Worm (Caenorhabditis elegans): ENCODE measurements around the gene his-61.

ce11 chrIV:7460225-7460624 lies 25.8 kb downstream of the his-61 start, which contains the start of gene F13B6.2:
- TF ChIP-seq mab-5 (tag; optimal IDR thresholded peaks at IDR 0.05) (no peak), unc-62 (GFP tag; optimal IDR thresholded peaks at IDR 0.05) (no peak), ces-1 (GFP tag; optimal IDR thresholded peaks at IDR 0.05) (no peak), nhr-76 (tag; optimal IDR thresholded peaks at IDR 0.05) (no peak), snpc-4 (tag; optimal IDR thresholded peaks at IDR 0.05) (no peak), elt-1 (tag; optimal IDR thresholded peaks at IDR 0.05; ENCODE audit: borderline replicate concordance, insufficient read depth) (no peak), nhr-237 (tag; optimal IDR thresholded peaks at IDR 0.05) (no peak), flh-1 (GFP tag; optimal IDR thresholded peaks at IDR 0.05) (no peak)
